Fruit fly (Drosophila melanogaster) whole organism, embryonic: ENCODE measurements around the gene CG46387.

Experiments used
- Asciz ChIP-seq: fragments of 200-800 bp; sonication (Bioruptor generic); optimal IDR thresholded peaks from 2 replicates; lab custom pipeline; 2017; ENCODE audit warnings: missing biosample characterization, mild to moderate bottlenecking, missing genetic modification characterization, missing genetic modification reagents
- CG10543 ChIP-seq: fragments of 200-800 bp; sonication (Bioruptor generic); optimal IDR thresholded peaks from 3 replicates; lab custom pipeline; 2017; ENCODE audit warnings: missing biosample characterization, mild to moderate bottlenecking, missing genetic modification characterization, moderate library complexity
- CG11398 ChIP-seq: fragments of 200-800 bp; sonication (Bioruptor generic); optimal IDR thresholded peaks from 2 replicates; lab custom pipeline; 2016; ENCODE audit warnings: missing biosample characterization, missing genetic modification characterization
- CG12155 ChIP-seq: fragments of 200-800 bp; sonication (Bioruptor generic); optimal IDR thresholded peaks from 3 replicates; lab custom pipeline; 2016; ENCODE audit warnings: missing biosample characterization, missing genetic modification characterization
- CG13424 ChIP-seq: fragments of 200-800 bp; sonication (Bioruptor generic); optimal IDR thresholded peaks from 2 replicates; lab custom pipeline; 2019; ENCODE audit warnings: missing biosample characterization, mild to moderate bottlenecking, missing genetic modification characterization, moderate library complexity
- CG13894 ChIP-seq: fragments of 200-800 bp; sonication (Bioruptor generic); optimal IDR thresholded peaks from 3 replicates; lab custom pipeline; 2018; ENCODE audit warnings: missing biosample characterization, mild to moderate bottlenecking, missing genetic modification characterization, moderate library complexity
- CG15479 ChIP-seq: fragments of 200-800 bp; sonication (Bioruptor generic); optimal IDR thresholded peaks from 3 replicates; lab custom pipeline; 2019; ENCODE audit warnings: missing biosample characterization, mild to moderate bottlenecking, missing genetic modification characterization, moderate library complexity
- CG2116 ChIP-seq: fragments of 200-800 bp; sonication (Bioruptor generic); optimal IDR thresholded peaks from 3 replicates; lab custom pipeline; 2018; ENCODE audit warnings: missing biosample characterization, mild to moderate bottlenecking, missing genetic modification characterization
- CG2712 ChIP-seq: fragments of 200-800 bp; optimal IDR thresholded peaks from 3 replicates; lab custom pipeline; 2019; ENCODE audit warnings: missing biosample characterization, mild to moderate bottlenecking, missing genetic modification characterization, moderate library complexity
- CG3065 ChIP-seq: fragments of 200-800 bp; sonication (Bioruptor generic); optimal IDR thresholded peaks from 2 replicates; lab custom pipeline; 2016; ENCODE audit warnings: missing biosample characterization, missing genetic modification characterization
- CG31388 ChIP-seq: fragments of 200-800 bp; sonication (Bioruptor generic); optimal IDR thresholded peaks from 2 replicates; lab custom pipeline; 2016; ENCODE audit warnings: missing biosample characterization, missing genetic modification characterization
- CG3163 ChIP-seq: fragments of 200-800 bp; sonication (Bioruptor generic); optimal IDR thresholded peaks from 3 replicates; lab custom pipeline; 2016; ENCODE audit warnings: missing biosample characterization, missing genetic modification characterization
- CG7928 ChIP-seq: fragments of 200-800 bp; sonication (Bioruptor generic); optimal IDR thresholded peaks from 2 replicates; lab custom pipeline; 2017; ENCODE audit warnings: missing biosample characterization, mild to moderate bottlenecking, missing genetic modification characterization
- Dll ChIP-seq: fragments of 200-800 bp; sonication (Bioruptor generic); IDR thresholded peaks from 4 replicates; pipeline ENCODE4 v1.3.6; 2022; ENCODE audit warnings: missing biosample characterization, missing genetic modification characterization; ENCODE audit not compliant: partially characterized antibody
- Ets65A ChIP-seq: fragments of 200-800 bp; sonication (Bioruptor generic); peaks from one replicate; lab custom pipeline; 2016; ENCODE audit warnings: missing biosample characterization, missing genetic modification characterization
- Gsc ChIP-seq: fragments of 200-800 bp; sonication (Bioruptor generic); IDR thresholded peaks from 2 replicates; pipeline ENCODE4 v1.3.6; 2022; ENCODE audit warnings: missing biosample characterization, missing genetic modification characterization
- H15 ChIP-seq: fragments of 200-800 bp; sonication (Bioruptor generic); IDR thresholded peaks from 3 replicates; pipeline ENCODE4 v1.3.6; 2022; ENCODE audit warnings: missing biosample characterization, missing genetic modification characterization
- Hr39 ChIP-seq: fragments of >200 bp; optimal IDR thresholded peaks from 2 replicates; lab custom pipeline; 2017
- Hr78 ChIP-seq, 2 experiments: fragments of 200-800 bp in 1 of 2; fragments of >200 bp in 1 of 2; sonication (Bioruptor generic) in 1 of 2; optimal IDR thresholded peaks; 2 replicates each; lab custom pipeline; 2017 to 2019; ENCODE audit warnings: missing biosample characterization in 2 of 2, missing genetic modification characterization in 2 of 2, mild to moderate bottlenecking in 1 of 2, moderate library complexity in 1 of 2
- Mes4 ChIP-seq: fragments of 200-800 bp; sonication (Bioruptor generic); optimal IDR thresholded peaks from 2 replicates; lab custom pipeline; 2016; ENCODE audit warnings: missing biosample characterization, missing genetic modification characterization
- Myb ChIP-seq: fragments of 200-800 bp; sonication (Bioruptor generic); optimal IDR thresholded peaks from 2 replicates; lab custom pipeline; 2016; ENCODE audit warnings: missing biosample characterization, missing genetic modification characterization
- Rfx ChIP-seq: fragments of 200-800 bp; sonication (Bioruptor generic); IDR thresholded peaks from 2 replicates; pipeline ENCODE4 v1.3.6; 2022; ENCODE audit warnings: missing biosample characterization, missing genetic modification characterization
- Scr ChIP-seq: fragments of 200-800 bp; sonication (Bioruptor generic); IDR thresholded peaks from 2 replicates; pipeline ENCODE4 v1.3.6; 2022; ENCODE audit warnings: missing biosample characterization, missing genetic modification characterization; ENCODE audit not compliant: partially characterized antibody
- Sin3A ChIP-seq: fragments of >200 bp; optimal IDR thresholded peaks from 2 replicates; lab custom pipeline; 2018
- Sox100B ChIP-seq: fragments of 200-800 bp; sonication (Bioruptor generic); optimal IDR thresholded peaks from 3 replicates; lab custom pipeline; 2018; ENCODE audit warnings: missing biosample characterization, mild to moderate bottlenecking, missing genetic modification characterization
- TFAM ChIP-seq: fragments of 200-800 bp; sonication (Bioruptor generic); optimal IDR thresholded peaks from 2 replicates; lab custom pipeline; 2017; ENCODE audit warnings: missing biosample characterization, missing genetic modification characterization, inconsistent platforms
- abd-A ChIP-seq: fragments of 200-800 bp; sonication (Bioruptor generic); optimal IDR thresholded peaks from 3 replicates; lab custom pipeline; 2019; ENCODE audit warnings: missing biosample characterization, mild to moderate bottlenecking, missing genetic modification characterization, moderate library complexity
- chm ChIP-seq: fragments of 200-800 bp; sonication (Bioruptor generic); IDR thresholded peaks from 2 replicates; pipeline ENCODE4 v1.3.6; 2022; ENCODE audit warnings: missing biosample characterization, missing genetic modification characterization
- crol ChIP-seq: fragments of 200-800 bp; sonication (Bioruptor generic); IDR thresholded peaks from 2 replicates; pipeline ENCODE4 v1.3.6; 2022; ENCODE audit warnings: missing biosample characterization, missing genetic modification characterization
- en ChIP-seq: fragments of 200-800 bp; sonication (Bioruptor generic); optimal IDR thresholded peaks from 2 replicates; lab custom pipeline; 2016; ENCODE audit warnings: missing biosample characterization, missing genetic modification characterization
- esg ChIP-seq: fragments of 200-800 bp; sonication (Bioruptor generic); conservative IDR thresholded peaks from 2 replicates; pipeline ENCODE4 v1.3.6; 2022; ENCODE audit warnings: missing biosample characterization, missing genetic modification characterization
- eve ChIP-seq, 2 experiments: fragments of >200 bp; optimal IDR thresholded peaks; 2 replicates each; lab custom pipeline; 2017; ENCODE audit warnings: missing biosample characterization in 2 of 2, missing genetic modification characterization in 2 of 2
- gfzf ChIP-seq: fragments of 200-800 bp; sonication (Bioruptor generic); optimal IDR thresholded peaks from 2 replicates; lab custom pipeline; 2016; ENCODE audit warnings: missing biosample characterization, mild to moderate bottlenecking, missing genetic modification characterization, moderate library complexity
- lilli ChIP-seq: fragments of 200-800 bp; sonication (Bioruptor generic); optimal IDR thresholded peaks from 3 replicates; lab custom pipeline; 2016; ENCODE audit warnings: missing biosample characterization, missing genetic modification characterization
- onecut ChIP-seq: fragments of 200-800 bp; sonication (Bioruptor generic); IDR thresholded peaks from 2 replicates; pipeline ENCODE4 v1.3.6; 2022; ENCODE audit warnings: missing biosample characterization, missing genetic modification characterization
- scrt ChIP-seq: fragments of 200-800 bp; sonication (Bioruptor generic); optimal IDR thresholded peaks from 2 replicates; lab custom pipeline; 2018; ENCODE audit warnings: missing biosample characterization, mild to moderate bottlenecking, missing genetic modification characterization, moderate library complexity
- shn ChIP-seq: fragments of 200-800 bp; sonication (Bioruptor generic); optimal IDR thresholded peaks from 3 replicates; lab custom pipeline; 2016; ENCODE audit warnings: missing biosample characterization, missing genetic modification characterization
- slou ChIP-seq: fragments of 200-800 bp; sonication (Bioruptor generic); optimal IDR thresholded peaks from 3 replicates; lab custom pipeline; 2016; ENCODE audit warnings: missing biosample characterization, missing genetic modification characterization
- sob ChIP-seq: fragments of 200-800 bp; sonication (Bioruptor generic); IDR thresholded peaks from 2 replicates; pipeline ENCODE4 v1.3.6; 2022; ENCODE audit warnings: missing biosample characterization, missing genetic modification characterization
- usp ChIP-seq: fragments of >200 bp; optimal IDR thresholded peaks from 2 replicates; lab custom pipeline; 2017; ENCODE audit warnings: missing biosample characterization, missing genetic modification characterization

Gene CG46387

dm6 chr3L:9899046-9899659, 727 bp downstream of the CG46387 start, which contains the start of gene nudE (continued):
- TF ChIP-seq sob (GFP tag; lab: Robert Waterston, UW) (no peak), chm (GFP tag; lab: Robert Waterston, UW) (no peak), CG2712 (tag; lab: Kevin White, UChicago) (peak; percentile 23), Sin3A (lab: Kevin White, UChicago) (peak; percentile 51), H15 (no peak), CG12155 (GFP tag; lab: Kevin White, UChicago) (peak; percentile 19), CG3065 (GFP tag; lab: Kevin White, UChicago) (no peak), Gsc (GFP tag; lab: Robert Waterston, UW) (no peak), Rfx (GFP tag; lab: Robert Waterston, UW) (peak; percentile 70), TFAM (no peak), CG10543 (no peak), CG7928 (GFP tag; lab: Kevin White, UChicago) (peak; percentile 98), CG31388 (GFP tag; lab: Kevin White, UChicago) (no peak), usp (GFP tag; lab: Kevin White, UChicago) (no peak), CG13424 (tag; lab: Kevin White, UChicago) (peak; percentile 0), Dll (GFP tag; lab: Robert Waterston, UW) (0 out of 4 replicates have a peak, but pooled peaks have one; percentile 25), shn (GFP tag; lab: Kevin White, UChicago) (no peak), CG15479 (no peak), Scr (peak; percentile 29; the same call in 1 of the 2 replicates), Asciz (GFP tag; lab: Kevin White, UChicago) (no peak), slou (GFP tag; lab: Kevin White, UChicago) (no peak), crol (GFP tag; lab: Robert Waterston, UW) (no peak), gfzf (GFP tag; lab: Kevin White, UChicago) (no peak), Hr78 (GFP tag; optimal IDR thresholded peaks at IDR 0.05; lab: Kevin White, UChicago) (no peak), CG11398 (GFP tag; lab: Kevin White, UChicago) (no peak), Sox100B (GFP tag; lab: Kevin White, UChicago) (no peak), Mes4 (GFP tag; lab: Kevin White, UChicago) (no peak), lilli (peak; percentile 27), Myb (GFP tag; lab: Kevin White, UChicago) (peak; percentile 98), CG2116 (GFP tag; lab: Kevin White, UChicago) (peak; percentile 26), en (GFP tag; lab: Kevin White, UChicago) (peak; percentile 5), Hr39 (lab: Kevin White, UChicago) (no peak), esg (no peak), CG3163 (GFP tag; lab: Kevin White, UChicago) (peak; percentile 43)

dm6 chr3L:9904988-9905387, 6.6 kb downstream of the CG46387 start:
- TF ChIP-seq eve (GFP tag; optimal IDR thresholded peaks at IDR 0.05; lab: Kevin White, UChicago) = no peak
- peak; percentile 8 for TF ChIP-seq Ets65A (GFP tag; lab: Kevin White, UChicago)
- peak; percentile 72 for TF ChIP-seq scrt (GFP tag; lab: Kevin White, UChicago)
- peak; percentile 76 for TF ChIP-seq onecut (GFP tag; lab: Robert Waterston, UW)
- peak; percentile 21 for TF ChIP-seq CG13894 (tag; lab: Kevin White, UChicago)
- peak; percentile 35 for TF ChIP-seq abd-A
